ENCODE assay signal across 5 fruit fly cellular contexts in the genomic region with DNA sequence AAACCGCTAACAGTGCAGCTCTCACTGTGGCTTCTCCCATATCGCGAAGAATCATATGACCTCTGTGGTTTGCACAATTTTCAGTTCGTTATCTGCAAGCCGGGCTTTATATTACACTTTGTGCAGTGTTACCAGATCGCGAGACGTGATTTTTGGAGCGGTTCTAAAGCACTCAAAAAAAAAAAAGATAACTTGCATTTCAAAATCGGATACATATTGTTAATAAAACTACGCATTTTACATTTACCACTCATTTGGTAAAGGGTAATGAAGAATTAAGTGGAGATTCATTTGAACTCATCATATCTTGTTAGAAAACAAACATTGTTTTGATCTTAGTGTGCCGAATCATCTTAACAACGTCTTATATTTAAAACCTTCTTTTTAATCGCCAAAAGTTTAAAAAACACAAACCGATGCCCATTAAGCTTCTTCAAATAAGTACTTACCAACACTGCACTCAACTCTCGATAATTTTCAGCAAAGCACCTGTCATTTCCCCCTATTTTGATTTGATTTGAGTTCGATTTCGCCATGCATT.
TF ChIP-seq lines count a peak whose summit lies in the region.

Gene CG2493 (minus strand): TSS at position 129 of the 541 bp plus-strand sequence.

TF ChIP-seq in whole organism, adult, 20 proteins besides CTCF, POLR2A, EP300 and RAD21 (continued from another document):
- TF ChIP-seq bab1 (GFP tag; optimal IDR thresholded peaks at IDR 0.05; lab: Kevin White, UChicago): no peak
- TF ChIP-seq CG1620 (GFP tag; optimal IDR thresholded peaks at IDR 0.05; lab: Kevin White, UChicago): no peak
- no peak for TF ChIP-seq Mnt (GFP tag; optimal IDR thresholded peaks at IDR 0.05; lab: Kevin White, UChicago)

TF ChIP-seq in whole organism, embryonic, 481 proteins besides CTCF, POLR2A, EP300 and RAD21 (continued from another document and continues in another):
- TF ChIP-seq stwl (tag; optimal IDR thresholded peaks at IDR 0.05; lab: Kevin White, UChicago): peak; percentile 52
- no peak for TF ChIP-seq pan (optimal IDR thresholded peaks at IDR 0.05; lab: Kevin White, UChicago)
- peak in 1 of 2 experiments; percentile 52 for TF ChIP-seq pan (GFP tag; optimal IDR thresholded peaks at IDR 0.05 in 1 of 2, IDR thresholded peaks at IDR 0.05 in 1 of 2)
- peak; percentile 33 for TF ChIP-seq CG17359 (tag; optimal IDR thresholded peaks at IDR 0.05; lab: Kevin White, UChicago)
- TF ChIP-seq CG9215 (GFP tag; IDR thresholded peaks at IDR 0.05; lab: Robert Waterston, UW): no peak
- peak; percentile 39; the same call in 1 of the 2 replicates for TF ChIP-seq CG32532 (GFP tag; IDR thresholded peaks at IDR 0.05; lab: Robert Waterston, UW)
- TF ChIP-seq CG4424 (GFP tag; optimal IDR thresholded peaks at IDR 0.05; lab: Kevin White, UChicago): peak; percentile 36
- peak; percentile 65 for TF ChIP-seq lab (GFP tag; optimal IDR thresholded peaks at IDR 0.05; lab: Kevin White, UChicago)
- TF ChIP-seq dmrt99B (tag; optimal IDR thresholded peaks at IDR 0.05; lab: Kevin White, UChicago): peak; percentile 15
- no peak for TF ChIP-seq h (optimal IDR thresholded peaks at IDR 0.05; lab: Kevin White, UChicago)
- peak; percentile 6 for TF ChIP-seq Sry-δ (GFP tag; optimal IDR thresholded peaks at IDR 0.05; lab: Kevin White, UChicago)
- TF ChIP-seq Rfx (GFP tag; IDR thresholded peaks at IDR 0.05; lab: Robert Waterston, UW): peak; percentile 45
- TF ChIP-seq CG14050 (GFP tag; IDR thresholded peaks at IDR 0.05; lab: Robert Waterston, UW): no peak
- peak; percentile 5 for TF ChIP-seq Spps (tag; optimal IDR thresholded peaks at IDR 0.05; lab: Kevin White, UChicago)
- TF ChIP-seq emc (GFP tag; optimal IDR thresholded peaks at IDR 0.05; lab: Kevin White, UChicago): no peak
- TF ChIP-seq fd3F (GFP tag; optimal IDR thresholded peaks at IDR 0.05; lab: Kevin White, UChicago): no peak
- no peak for TF ChIP-seq CG3847 (GFP tag; IDR thresholded peaks at IDR 0.05; lab: Robert Waterston, UW)
- peak; percentile 6; the same call in 1 of the 2 replicates for TF ChIP-seq CG9932 (GFP tag; IDR thresholded peaks at IDR 0.05; lab: Robert Waterston, UW)
- peak; percentile 64 for TF ChIP-seq CG18262 (tag; optimal IDR thresholded peaks at IDR 0.05; lab: Kevin White, UChicago)
- TF ChIP-seq CrebB (tag; optimal IDR thresholded peaks at IDR 0.05; lab: Kevin White, UChicago): no peak
- no peak for TF ChIP-seq croc (GFP tag; conservative IDR thresholded peaks at IDR 0.05; lab: Robert Waterston, UW)
- peak; percentile 80 for TF ChIP-seq sens (GFP tag; lab: Kevin White, UChicago)
- TF ChIP-seq ind (GFP tag; optimal IDR thresholded peaks at IDR 0.05; lab: Kevin White, UChicago): peak; percentile 18
- peak; percentile 5 for TF ChIP-seq CG30403 (GFP tag; optimal IDR thresholded peaks at IDR 0.05; lab: Kevin White, UChicago)
- TF ChIP-seq bcd (GFP tag; optimal IDR thresholded peaks at IDR 0.05; lab: Kevin White, UChicago): peak; percentile 30
- TF ChIP-seq CG1603 (tag; optimal IDR thresholded peaks at IDR 0.05; lab: Kevin White, UChicago): peak; percentile 18
- peak; percentile 16 for TF ChIP-seq CG18764 (GFP tag; optimal IDR thresholded peaks at IDR 0.05; lab: Kevin White, UChicago)
- no peak for TF ChIP-seq prd (optimal IDR thresholded peaks at IDR 0.05; lab: Kevin White, UChicago)
- peak; percentile 42; the same call in 1 of the 3 replicates for TF ChIP-seq prd (GFP tag; IDR thresholded peaks at IDR 0.05; lab: Robert Waterston, UW)
- peak; percentile 5 for TF ChIP-seq CG33213 (GFP tag; optimal IDR thresholded peaks at IDR 0.05; lab: Kevin White, UChicago)

TF ChIP-seq in whole organism, prepupa, 60 proteins besides CTCF, POLR2A, EP300 and RAD21 (continued from another document and continues in another):
- TF ChIP-seq dsx (GFP tag; optimal IDR thresholded peaks at IDR 0.05; lab: Kevin White, UChicago; ENCODE audit: poor library complexity, severe bottlenecking): peak; percentile 12
- no peak for TF ChIP-seq CG32006 (GFP tag; optimal IDR thresholded peaks at IDR 0.05; lab: Kevin White, UChicago)
- peak; percentile 66 for TF ChIP-seq CG3032 (tag; optimal IDR thresholded peaks at IDR 0.05; lab: Kevin White, UChicago)
- TF ChIP-seq net (GFP tag; optimal IDR thresholded peaks at IDR 0.05; lab: Kevin White, UChicago): no peak
- no peak for TF ChIP-seq CG6792 (GFP tag; optimal IDR thresholded peaks at IDR 0.05; lab: Kevin White, UChicago)
- peak; percentile 96 for TF ChIP-seq svp (GFP tag; lab: Kevin White, UChicago)
- TF ChIP-seq Lpt (GFP tag; optimal IDR thresholded peaks at IDR 0.05; lab: Kevin White, UChicago): no peak
- no peak for TF ChIP-seq CG16779 (tag; optimal IDR thresholded peaks at IDR 0.05; lab: Kevin White, UChicago)
- peak; percentile 24 for TF ChIP-seq lz (GFP tag; optimal IDR thresholded peaks at IDR 0.05; lab: Kevin White, UChicago)
- no peak for TF ChIP-seq CG11902 (GFP tag; optimal IDR thresholded peaks at IDR 0.05; lab: Kevin White, UChicago)
- TF ChIP-seq Hr39 (GFP tag; optimal IDR thresholded peaks at IDR 0.05; lab: Kevin White, UChicago): peak; percentile 20
- TF ChIP-seq acj6 (GFP tag; optimal IDR thresholded peaks at IDR 0.05; lab: Kevin White, UChicago): peak; percentile 1
- TF ChIP-seq Hr38 (GFP tag; optimal IDR thresholded peaks at IDR 0.05; lab: Kevin White, UChicago): no peak
- peak; percentile 34 for TF ChIP-seq spab (GFP tag; optimal IDR thresholded peaks at IDR 0.05; lab: Kevin White, UChicago)
- TF ChIP-seq Eip75B (GFP tag; optimal IDR thresholded peaks at IDR 0.05; lab: Kevin White, UChicago): peak; percentile 29
- TF ChIP-seq CG7368 (GFP tag; optimal IDR thresholded peaks at IDR 0.05; lab: Kevin White, UChicago): peak; percentile 68
- peak; percentile 52 for TF ChIP-seq esn (GFP tag; optimal IDR thresholded peaks at IDR 0.05; lab: Kevin White, UChicago)
- no peak for TF ChIP-seq Ets21C (GFP tag; optimal IDR thresholded peaks at IDR 0.05; lab: Kevin White, UChicago)
- TF ChIP-seq CG6163 (GFP tag; IDR thresholded peaks at IDR 0.05; lab: Robert Waterston, UW): peak; percentile 26; the same call in 2 of the 3 replicates
- no peak for TF ChIP-seq ss (GFP tag; optimal IDR thresholded peaks at IDR 0.05; lab: Kevin White, UChicago)
- no peak for TF ChIP-seq Sox15 (GFP tag; optimal IDR thresholded peaks at IDR 0.05; lab: Kevin White, UChicago)
- peak; percentile 10 for TF ChIP-seq achi (GFP tag; optimal IDR thresholded peaks at IDR 0.05; lab: Kevin White, UChicago)
- no peak for TF ChIP-seq CG4318 (GFP tag; optimal IDR thresholded peaks at IDR 0.05; lab: Kevin White, UChicago)
- TF ChIP-seq Eip93F (GFP tag; optimal IDR thresholded peaks at IDR 0.05; lab: Kevin White, UChicago): no peak
- no peak for TF ChIP-seq Blimp-1 (GFP tag; optimal IDR thresholded peaks at IDR 0.05; lab: Kevin White, UChicago)
- TF ChIP-seq salr (GFP tag; optimal IDR thresholded peaks at IDR 0.05; lab: Kevin White, UChicago): no peak
- TF ChIP-seq CG10631 (GFP tag; optimal IDR thresholded peaks at IDR 0.05; lab: Kevin White, UChicago): peak; percentile 0
- TF ChIP-seq Hr4 (GFP tag; optimal IDR thresholded peaks at IDR 0.05; lab: Kevin White, UChicago): no peak
- peak; percentile 23 for TF ChIP-seq Sox14 (GFP tag; optimal IDR thresholded peaks at IDR 0.05; lab: Kevin White, UChicago)
- TF ChIP-seq fkh (GFP tag; optimal IDR thresholded peaks at IDR 0.05; lab: Kevin White, UChicago): no peak
- peak; percentile 27 for TF ChIP-seq CG6276 (GFP tag; optimal IDR thresholded peaks at IDR 0.05; lab: Kevin White, UChicago)
- peak; percentile 69 for TF ChIP-seq CG11762 (GFP tag; optimal IDR thresholded peaks at IDR 0.05; lab: Kevin White, UChicago; ENCODE audit: insufficient read depth)

TF ChIP-seq in whole organism, pupa, 21 proteins besides CTCF, POLR2A, EP300 and RAD21 (continued from another document):
- TF ChIP-seq Snoo (tag; optimal IDR thresholded peaks at IDR 0.05; lab: Kevin White, UChicago): no peak
- no peak for TF ChIP-seq CG10348 (GFP tag; IDR thresholded peaks at IDR 0.05; lab: Robert Waterston, UW)

TF ChIP-seq in whole organism, wandering third instar larva, 38 proteins besides CTCF, POLR2A, EP300 and RAD21 (continued from another document):
- TF ChIP-seq Rel (GFP tag; optimal IDR thresholded peaks at IDR 0.05; lab: Kevin White, UChicago) (no peak), Rel (tag; optimal IDR thresholded peaks at IDR 0.05; lab: Kevin White, UChicago) (peak; percentile 49), tai (GFP tag; optimal IDR thresholded peaks at IDR 0.05; lab: Kevin White, UChicago) (no peak), Hr78 (GFP tag; optimal IDR thresholded peaks at IDR 0.05; lab: Kevin White, UChicago) (no peak), Mio (GFP tag; optimal IDR thresholded peaks at IDR 0.05; lab: Kevin White, UChicago) (no peak), HLH106 (tag; optimal IDR thresholded peaks at IDR 0.05; lab: Kevin White, UChicago) (peak; percentile 60), sv (GFP tag; optimal IDR thresholded peaks at IDR 0.05; lab: Kevin White, UChicago) (no peak), dsf (GFP tag; optimal IDR thresholded peaks at IDR 0.05; lab: Kevin White, UChicago; ENCODE audit: borderline replicate concordance) (no peak), dl (GFP tag; optimal IDR thresholded peaks at IDR 0.05; lab: Kevin White, UChicago; ENCODE audit: insufficient read depth in 1 of 2, partially characterized antibody in 2 of 2) (no peak), psq (GFP tag; optimal IDR thresholded peaks at IDR 0.05; lab: Kevin White, UChicago) (peak; percentile 33), Sp1 (GFP tag; optimal IDR thresholded peaks at IDR 0.05; lab: Kevin White, UChicago) (peak; percentile 65), Hnf4 (GFP tag; optimal IDR thresholded peaks at IDR 0.05; lab: Kevin White, UChicago) (peak; percentile 61)
